Fruit fly (Drosophila melanogaster): ENCODE measurements around the gene CG3149.

The CG3149 gene

dm6 chrX:5715455-5716227 lies 20.6 kb upstream of the CG3149 start:
- no peak for TF ChIP-seq usp (GFP tag; optimal IDR thresholded peaks at IDR 0.05)
- no peak for TF ChIP-seq pan (optimal IDR thresholded peaks at IDR 0.05)
- no peak for TF ChIP-seq Dll (optimal IDR thresholded peaks at IDR 0.05)
- TF ChIP-seq psq (optimal IDR thresholded peaks at IDR 0.05): no peak
- TF ChIP-seq EcR (GFP tag; optimal IDR thresholded peaks at IDR 0.05): no peak
- no peak for TF ChIP-seq CG8478 (optimal IDR thresholded peaks at IDR 0.05)

- no peak for TF ChIP-seq Dll (optimal IDR thresholded peaks at IDR 0.05)
- no peak for TF ChIP-seq psq (optimal IDR thresholded peaks at IDR 0.05)
- TF ChIP-seq pan (optimal IDR thresholded peaks at IDR 0.05): no peak
- TF ChIP-seq EcR (GFP tag; optimal IDR thresholded peaks at IDR 0.05): no peak
- TF ChIP-seq usp (GFP tag; optimal IDR thresholded peaks at IDR 0.05): no peak
- TF ChIP-seq CG8478 (optimal IDR thresholded peaks at IDR 0.05): no peak
Measured at dm6 chrX:5714786-5715185, 19.8 kb upstream of the CG3149 start.

- TF ChIP-seq CG8478 (optimal IDR thresholded peaks at IDR 0.05) (no peak), Dll (optimal IDR thresholded peaks at IDR 0.05) (no peak), pan (optimal IDR thresholded peaks at IDR 0.05) (no peak), EcR (GFP tag; optimal IDR thresholded peaks at IDR 0.05) (no peak), usp (GFP tag; optimal IDR thresholded peaks at IDR 0.05) (no peak), psq (optimal IDR thresholded peaks at IDR 0.05) (no peak)
Measured at dm6 chrX:5712966-5713365, 18.0 kb upstream of the CG3149 start.

dm6 chrX:5705899-5706312 lies 10.9 kb upstream of the CG3149 start:
- TF ChIP-seq Dll (optimal IDR thresholded peaks at IDR 0.05) (no peak), usp (GFP tag; optimal IDR thresholded peaks at IDR 0.05) (no peak), pan (optimal IDR thresholded peaks at IDR 0.05) (no peak), psq (optimal IDR thresholded peaks at IDR 0.05) (no peak), EcR (GFP tag; optimal IDR thresholded peaks at IDR 0.05) (no peak), CG8478 (optimal IDR thresholded peaks at IDR 0.05) (no peak)

dm6 chrX:5705097-5705496 lies 10.1 kb upstream of the CG3149 start:
- TF ChIP-seq CG8478 (optimal IDR thresholded peaks at IDR 0.05) (no peak), usp (GFP tag; optimal IDR thresholded peaks at IDR 0.05) (no peak), psq (optimal IDR thresholded peaks at IDR 0.05) (no peak), pan (optimal IDR thresholded peaks at IDR 0.05) (no peak), Dll (optimal IDR thresholded peaks at IDR 0.05) (no peak)

- TF ChIP-seq Dll (optimal IDR thresholded peaks at IDR 0.05): no peak
- TF ChIP-seq pan (optimal IDR thresholded peaks at IDR 0.05): peak; percentile 70
Measured at dm6 chrX:5699824-5700498, 5.0 kb upstream of the CG3149 start.

- no peak for TF ChIP-seq CG8478 (optimal IDR thresholded peaks at IDR 0.05)
Measured at dm6 chrX:5698087-5698727, 3.2 kb upstream of the CG3149 start, which contains the start of gene AdamTS-B. Gene AdamTS-B (plus strand): TSS chrX:5698557.

dm6 chrX:5696436-5697022 lies 1.5 kb upstream of the CG3149 start:
- no peak for TF ChIP-seq CG8478 (optimal IDR thresholded peaks at IDR 0.05)
- no peak for TF ChIP-seq pan (optimal IDR thresholded peaks at IDR 0.05)
- TF ChIP-seq EcR (GFP tag; optimal IDR thresholded peaks at IDR 0.05): no peak
- TF ChIP-seq psq (optimal IDR thresholded peaks at IDR 0.05): no peak
- no peak for TF ChIP-seq usp (GFP tag; optimal IDR thresholded peaks at IDR 0.05)
- TF ChIP-seq Dll (optimal IDR thresholded peaks at IDR 0.05): no peak

dm6 chrX:5695958-5696357 lies 953 bp upstream of the CG3149 start:
- TF ChIP-seq Dll (optimal IDR thresholded peaks at IDR 0.05) (no peak), CG8478 (optimal IDR thresholded peaks at IDR 0.05) (no peak)

dm6 chrX:5690651-5691379 lies 4.2 kb downstream of the CG3149 start:
- TF ChIP-seq EcR (GFP tag; optimal IDR thresholded peaks at IDR 0.05): no peak
- TF ChIP-seq psq (optimal IDR thresholded peaks at IDR 0.05): no peak
- TF ChIP-seq pan (optimal IDR thresholded peaks at IDR 0.05): no peak
- TF ChIP-seq CG8478 (optimal IDR thresholded peaks at IDR 0.05): no peak
- TF ChIP-seq Dll (optimal IDR thresholded peaks at IDR 0.05): no peak

dm6 chrX:5690216-5690523 lies 4.8 kb downstream of the CG3149 start:
- TF ChIP-seq CG8478 (optimal IDR thresholded peaks at IDR 0.05): no peak
- TF ChIP-seq EcR (GFP tag; optimal IDR thresholded peaks at IDR 0.05): no peak
- TF ChIP-seq usp (GFP tag; optimal IDR thresholded peaks at IDR 0.05): no peak
- TF ChIP-seq psq (optimal IDR thresholded peaks at IDR 0.05): no peak
- no peak for TF ChIP-seq pan (optimal IDR thresholded peaks at IDR 0.05)
- TF ChIP-seq Dll (optimal IDR thresholded peaks at IDR 0.05): no peak
